Worm (Caenorhabditis elegans): Measurements from ENCODE around the gene srw-130.
"Not testable (repeated sequence)": the region's sequence is repeated elsewhere in the genome, so short reads cannot be mapped to it uniquely, and the experiment has no call there.

srw-130 gene

DNA sequence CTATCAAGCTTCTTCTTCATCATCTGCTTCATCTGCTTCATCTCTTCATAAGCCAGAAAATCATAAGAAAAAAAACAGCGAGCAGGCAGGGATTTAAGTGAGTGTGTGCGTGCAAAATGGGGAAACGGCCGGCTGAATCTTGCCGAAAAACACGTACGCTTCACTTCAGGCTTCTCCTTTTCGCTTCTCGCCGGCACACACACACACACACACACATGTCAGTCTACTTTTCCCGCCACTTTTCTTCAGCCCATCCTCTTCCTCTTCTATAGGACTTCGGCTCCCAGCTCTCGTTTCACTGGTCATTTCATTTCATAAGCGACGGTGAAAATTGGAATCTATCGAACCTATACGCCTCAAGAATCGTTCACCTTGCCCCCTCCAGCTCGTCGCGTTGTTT lies 30.6 kb upstream of the srw-130 start:
- no peak for TF ChIP-seq sea-1 (GFP tag; conservative IDR thresholded peaks at IDR 0.05)
- no peak for TF ChIP-seq hnd-1 (tag; optimal IDR thresholded peaks at IDR 0.05)
- TF ChIP-seq ceh-13 (GFP tag; optimal IDR thresholded peaks at IDR 0.05), result no peak
- TF ChIP-seq flt-1 (GFP tag; IDR thresholded peaks at IDR 0.05), result no peak
- no peak for TF ChIP-seq ets-7 (tag; optimal IDR thresholded peaks at IDR 0.05)
- TF ChIP-seq ceh-36 (tag; optimal IDR thresholded peaks at IDR 0.05), result no peak
- TF ChIP-seq tra-4 (tag; optimal IDR thresholded peaks at IDR 0.05), result no peak
- TF ChIP-seq pes-1 (GFP tag; IDR thresholded peaks at IDR 0.05), result no peak
- no peak for TF ChIP-seq aly-1 (tag; optimal IDR thresholded peaks at IDR 0.05)
- TF ChIP-seq B0310.2 (tag; optimal IDR thresholded peaks at IDR 0.05), result no peak

ce11 chrV:3578813-3579212 lies 30.1 kb upstream of the srw-130 start, which contains the start of gene pygl-1:
TSS of gene pygl-1 (plus strand) at chrV:3579023.
- no peak for TF ChIP-seq ets-7 (tag; optimal IDR thresholded peaks at IDR 0.05)
- TF ChIP-seq hnd-1 (tag; optimal IDR thresholded peaks at IDR 0.05), result no peak
- TF ChIP-seq flt-1 (GFP tag; IDR thresholded peaks at IDR 0.05), result no peak
- TF ChIP-seq sea-1 (GFP tag; conservative IDR thresholded peaks at IDR 0.05), result no peak
- no peak for TF ChIP-seq tra-4 (tag; optimal IDR thresholded peaks at IDR 0.05)
- TF ChIP-seq hmg-4 (GFP tag; optimal IDR thresholded peaks at IDR 0.05), result no peak
- TF ChIP-seq F13C5.2 (tag; optimal IDR thresholded peaks at IDR 0.05), result no peak
- no peak for TF ChIP-seq ama-1 (optimal IDR thresholded peaks at IDR 0.05)
- no peak for TF ChIP-seq tbx-11 (GFP tag; IDR thresholded peaks at IDR 0.05)

ce11 chrV:3575759-3576158 lies 27.1 kb upstream of the srw-130 start, which contains the start of gene grl-27:
TSS of gene grl-27 (minus strand) at chrV:3575859.
- TF ChIP-seq ets-7 (tag; optimal IDR thresholded peaks at IDR 0.05) (no peak), aly-1 (tag; optimal IDR thresholded peaks at IDR 0.05) (no peak), hmbx-1 (tag; optimal IDR thresholded peaks at IDR 0.05) (no peak), hmg-4 (GFP tag; optimal IDR thresholded peaks at IDR 0.05) (no peak), ceh-36 (tag; optimal IDR thresholded peaks at IDR 0.05) (no peak), sea-1 (GFP tag; conservative IDR thresholded peaks at IDR 0.05) (no peak), hnd-1 (tag; optimal IDR thresholded peaks at IDR 0.05) (no peak), F13C5.2 (tag; optimal IDR thresholded peaks at IDR 0.05) (no peak), ceh-13 (GFP tag; optimal IDR thresholded peaks at IDR 0.05) (no peak), pes-1 (GFP tag; IDR thresholded peaks at IDR 0.05) (no peak), B0310.2 (tag; optimal IDR thresholded peaks at IDR 0.05) (no peak)

DNA sequence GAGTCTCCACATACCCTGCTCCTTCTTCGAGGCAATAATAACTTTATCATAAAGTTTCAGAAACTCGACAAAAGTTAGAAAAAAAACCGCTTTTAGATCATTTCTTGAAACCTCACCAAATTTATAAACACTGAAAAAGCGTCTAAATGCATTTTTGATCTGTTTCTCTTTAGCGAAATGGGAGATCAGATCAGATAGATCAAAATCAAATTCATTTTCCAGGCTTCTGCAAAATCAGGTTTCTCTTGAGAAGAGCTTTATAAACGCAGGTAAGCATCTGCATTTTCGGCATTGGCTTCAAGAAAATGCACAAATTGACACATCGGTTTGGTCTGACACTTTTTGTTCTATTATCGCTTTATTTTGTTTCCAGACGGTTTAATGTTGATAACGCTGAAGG lies 23.7 kb upstream of the srw-130 start, which contains the start of gene F40C5.1:
F40C5.1 (plus strand) TSS at position 301 of the 400 bp plus-strand sequence.
- TF ChIP-seq aly-1 (tag; optimal IDR thresholded peaks at IDR 0.05); hmg-4 (GFP tag; optimal IDR thresholded peaks at IDR 0.05); scrt-1 (GFP tag; IDR thresholded peaks at IDR 0.05): not testable (repeated sequence)

ce11 chrV:3570695-3571094 lies 22.0 kb upstream of the srw-130 start, which contains the start of gene F40C5.2:
TSS of gene F40C5.2 (plus strand) at chrV:3570995.
- TF ChIP-seq ets-7, aly-1, hnd-1 (tag; optimal IDR thresholded peaks at IDR 0.05): not testable (repeated sequence)

ce11 chrV:3564335-3564734 lies 15.6 kb upstream of the srw-130 start, which contains the start of gene T24A6.17:
TSS of gene T24A6.17 (minus strand) at chrV:3564435.
- TF ChIP-seq B0310.2 (tag; optimal IDR thresholded peaks at IDR 0.05); tbx-37 (GFP tag; conservative IDR thresholded peaks at IDR 0.05); ceh-36 (tag; optimal IDR thresholded peaks at IDR 0.05): not testable (repeated sequence)

DNA sequence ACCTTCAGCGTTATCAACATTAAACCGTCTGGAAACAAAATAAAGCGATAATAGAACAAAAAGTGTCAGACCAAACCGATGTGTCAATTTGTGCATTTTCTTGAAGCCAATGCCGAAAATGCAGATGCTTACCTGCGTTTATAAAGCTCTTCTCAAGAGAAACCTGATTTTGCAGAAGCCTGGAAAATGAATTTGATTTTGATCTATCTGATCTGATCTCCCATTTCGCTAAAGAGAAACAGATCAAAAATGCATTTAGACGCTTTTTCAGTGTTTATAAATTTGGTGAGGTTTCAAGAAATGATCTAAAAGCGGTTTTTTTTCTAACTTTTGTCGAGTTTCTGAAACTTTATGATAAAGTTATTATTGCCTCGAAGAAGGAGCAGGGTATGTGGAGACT lies 14.1 kb upstream of the srw-130 start, which contains the start of gene T24A6.16:
T24A6.16 (minus strand) TSS at position 101 of the 400 bp plus-strand sequence.
- not testable (repeated sequence) for TF ChIP-seq sea-1 (GFP tag; conservative IDR thresholded peaks at IDR 0.05); hmg-4 (GFP tag; optimal IDR thresholded peaks at IDR 0.05); hnd-1 (tag; optimal IDR thresholded peaks at IDR 0.05)

- TF ChIP-seq hmg-4 (GFP tag; optimal IDR thresholded peaks at IDR 0.05); aly-1 (tag; optimal IDR thresholded peaks at IDR 0.05); scrt-1 (GFP tag; IDR thresholded peaks at IDR 0.05): not testable (repeated sequence)
Measured at ce11 chrV:3558744-3559143, 10.0 kb upstream of the srw-130 start, which contains the start of gene T24A6.1. TSS of gene T24A6.1 (plus strand) at chrV:3559044.

DNA sequence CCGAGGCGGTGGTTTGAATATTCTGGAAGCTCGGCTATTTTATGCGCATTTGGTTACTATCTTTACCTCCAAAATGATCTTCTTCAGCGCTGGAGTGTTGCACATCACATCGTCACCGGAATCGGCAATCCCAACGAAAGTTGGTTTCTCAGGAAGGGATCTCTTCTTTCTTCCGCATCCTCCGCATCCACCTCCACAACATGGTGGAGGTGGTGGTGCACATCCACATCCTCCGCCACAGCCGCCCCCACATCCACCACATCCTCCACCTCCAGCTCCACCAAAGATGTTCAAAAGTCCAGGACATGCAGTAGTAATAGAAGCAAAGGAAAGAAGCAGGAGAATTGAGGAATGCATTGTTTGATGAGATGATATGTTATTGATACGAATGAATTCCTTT lies 8.7 kb upstream of the srw-130 start, which contains the start of gene grl-31:
grl-31 (minus strand) TSS at position 357 of the 400 bp plus-strand sequence.
- TF ChIP-seq tra-4 (tag; optimal IDR thresholded peaks at IDR 0.05) (no peak), tbx-37 (GFP tag; conservative IDR thresholded peaks at IDR 0.05) (no peak), B0310.2 (tag; optimal IDR thresholded peaks at IDR 0.05) (no peak)

- TF ChIP-seq ets-7 (tag; optimal IDR thresholded peaks at IDR 0.05) (no peak), tbx-11 (GFP tag; IDR thresholded peaks at IDR 0.05) (no peak), flt-1 (GFP tag; IDR thresholded peaks at IDR 0.05) (no peak), aly-1 (tag; optimal IDR thresholded peaks at IDR 0.05) (no peak)
Measured at ce11 chrV:3555986-3556385, 7.3 kb upstream of the srw-130 start, which contains the start of gene grl-30. TSS of gene grl-30 (plus strand) at chrV:3556286.
